Fruit fly (Drosophila melanogaster) whole organism, embryonic: ENCODE data around the gene mag.

ENCODE experiments used
- CG12071 ChIP-seq: fragments of 200-800 bp; sonication (Bioruptor generic); optimal IDR thresholded peaks from 3 replicates; lab custom pipeline; 2018; ENCODE audit warnings: missing biosample characterization, mild to moderate bottlenecking, missing genetic modification characterization
- CG12299 ChIP-seq: fragments of 200-800 bp; sonication (Bioruptor generic); optimal IDR thresholded peaks from 2 replicates; lab custom pipeline; 2018; ENCODE audit warnings: missing biosample characterization, mild to moderate bottlenecking, missing genetic modification characterization
- CG12391 ChIP-seq: fragments of 200-800 bp; sonication (Bioruptor generic); optimal IDR thresholded peaks from 3 replicates; lab custom pipeline; 2018; ENCODE audit warnings: missing biosample characterization, mild to moderate bottlenecking, missing genetic modification characterization, moderate library complexity
- CG12744 ChIP-seq: fragments of 200-800 bp; sonication (Bioruptor generic); optimal IDR thresholded peaks from 2 replicates; lab custom pipeline; 2016; ENCODE audit warnings: missing biosample characterization, missing genetic modification characterization
- CG1602 ChIP-seq: fragments of 200-800 bp; sonication (Bioruptor generic); optimal IDR thresholded peaks from 3 replicates; lab custom pipeline; 2016; ENCODE audit warnings: missing biosample characterization, missing genetic modification characterization
- CG16863 ChIP-seq: fragments of 200-800 bp; sonication (Bioruptor generic); optimal IDR thresholded peaks from 3 replicates; lab custom pipeline; 2016; ENCODE audit warnings: missing biosample characterization, missing genetic modification characterization
- CG17328 ChIP-seq: fragments of 200-800 bp; sonication (Bioruptor generic); IDR thresholded peaks from 2 replicates; pipeline ENCODE4 v1.3.6; 2022; ENCODE audit warnings: missing biosample characterization, missing genetic modification characterization
- CG17385 ChIP-seq: fragments of 200-800 bp; sonication (Bioruptor generic); optimal IDR thresholded peaks from 3 replicates; lab custom pipeline; 2018; ENCODE audit warnings: missing biosample characterization, mild to moderate bottlenecking, missing genetic modification characterization
- CG18599 ChIP-seq: fragments of 200-800 bp; sonication (Bioruptor generic); optimal IDR thresholded peaks from 3 replicates; lab custom pipeline; 2017; ENCODE audit warnings: missing biosample characterization, missing genetic modification characterization, mild to moderate bottlenecking, moderate library complexity, missing genetic modification reagents
- CG33213 ChIP-seq: fragments of 200-800 bp; sonication (Bioruptor generic); optimal IDR thresholded peaks from 3 replicates; lab custom pipeline; 2016; ENCODE audit warnings: missing biosample characterization, missing genetic modification characterization
- CG6765 ChIP-seq: fragments of 200-800 bp; sonication (Bioruptor generic); optimal IDR thresholded peaks from 3 replicates; lab custom pipeline; 2017; ENCODE audit warnings: missing biosample characterization, mild to moderate bottlenecking, missing genetic modification characterization
- CG6813 ChIP-seq: fragments of 200-800 bp; sonication (Bioruptor generic); optimal IDR thresholded peaks from 2 replicates; lab custom pipeline; 2017; ENCODE audit warnings: missing biosample characterization, missing genetic modification characterization, mild to moderate bottlenecking, moderate library complexity, missing genetic modification reagents
- CG7271 ChIP-seq: fragments of 200-800 bp; sonication (Bioruptor generic); optimal IDR thresholded peaks from 2 replicates; lab custom pipeline; 2018; ENCODE audit warnings: missing biosample characterization, mild to moderate bottlenecking, missing genetic modification characterization, moderate library complexity
- CG8388 ChIP-seq: fragments of 200-800 bp; sonication (Bioruptor generic); optimal IDR thresholded peaks from 2 replicates; lab custom pipeline; 2019; ENCODE audit warnings: missing biosample characterization, mild to moderate bottlenecking, missing genetic modification characterization, moderate library complexity
- CG9437 ChIP-seq: fragments of 200-800 bp; sonication (Bioruptor generic); optimal IDR thresholded peaks from 2 replicates; lab custom pipeline; 2018; ENCODE audit warnings: missing biosample characterization, mild to moderate bottlenecking, missing genetic modification characterization
- D19A ChIP-seq: fragments of 200-800 bp; optimal IDR thresholded peaks from 3 replicates; lab custom pipeline; 2019; ENCODE audit warnings: missing biosample characterization, mild to moderate bottlenecking, missing genetic modification characterization, moderate library complexity
- Dip3 ChIP-seq: fragments of 200-800 bp; sonication (Bioruptor generic); optimal IDR thresholded peaks from 3 replicates; lab custom pipeline; 2016; ENCODE audit warnings: missing biosample characterization, missing genetic modification characterization
- Doc2 ChIP-seq: fragments of 200-800 bp; sonication (Bioruptor generic); IDR thresholded peaks from 2 replicates; pipeline ENCODE4 v1.3.6; 2022; ENCODE audit warnings: missing biosample characterization, missing genetic modification characterization
- Eip74EF ChIP-seq, 2 experiments: fragments of 200-800 bp in 1 of 2; fragments of >200 bp in 1 of 2; sonication (Bioruptor generic) in 1 of 2; optimal IDR thresholded peaks; 2 replicates each; lab custom pipeline; 2017 to 2019; ENCODE audit warnings: missing biosample characterization in 2 of 2, missing genetic modification characterization in 2 of 2, mild to moderate bottlenecking in 1 of 2, moderate library complexity in 1 of 2
- Kr ChIP-seq: fragments of 200-800 bp; sonication (Bioruptor generic); optimal IDR thresholded peaks from 2 replicates; lab custom pipeline; 2017; ENCODE audit warnings: missing biosample characterization, mild to moderate bottlenecking, missing genetic modification characterization
- Mrtf ChIP-seq: fragments of 200-800 bp; sonication (Bioruptor generic); IDR thresholded peaks from 3 replicates; pipeline ENCODE4 v1.3.6; 2022; ENCODE audit warnings: missing biosample characterization, missing genetic modification characterization
- Nf-YB ChIP-seq: fragments of 200-800 bp; sonication (Bioruptor generic); optimal IDR thresholded peaks from 3 replicates; lab custom pipeline; 2019; ENCODE audit warnings: missing biosample characterization, mild to moderate bottlenecking, missing genetic modification characterization, moderate library complexity
- Oli ChIP-seq: fragments of 200-800 bp; sonication (Bioruptor generic); optimal IDR thresholded peaks from 2 replicates; lab custom pipeline; 2018; ENCODE audit warnings: missing biosample characterization, mild to moderate bottlenecking, missing genetic modification characterization, moderate library complexity
- Ptx1 ChIP-seq: fragments of 200-800 bp; sonication (Bioruptor generic); IDR thresholded peaks from 2 replicates; pipeline ENCODE4 v1.3.6; 2022; ENCODE audit warnings: missing biosample characterization, missing genetic modification characterization
- Sin3A ChIP-seq: fragments of >200 bp; optimal IDR thresholded peaks from 2 replicates; lab custom pipeline; 2018
- Sox100B ChIP-seq: fragments of 200-800 bp; sonication (Bioruptor generic); optimal IDR thresholded peaks from 3 replicates; lab custom pipeline; 2018; ENCODE audit warnings: missing biosample characterization, mild to moderate bottlenecking, missing genetic modification characterization
- Taf1 ChIP-seq: fragments of 200-800 bp; sonication (Bioruptor generic); IDR thresholded peaks from 2 replicates; pipeline ENCODE4 v1.3.6; 2022; ENCODE audit warnings: missing biosample characterization, missing genetic modification characterization
- Xbp1 ChIP-seq: fragments of 200-800 bp; sonication (Bioruptor generic); optimal IDR thresholded peaks from 3 replicates; lab custom pipeline; 2016; ENCODE audit warnings: missing biosample characterization, mild to moderate bottlenecking, missing genetic modification characterization
- Xrp1 ChIP-seq: fragments of 200-800 bp; sonication (Bioruptor generic); IDR thresholded peaks from 2 replicates; pipeline ENCODE4 v1.3.6; 2022; ENCODE audit warnings: missing biosample characterization, missing genetic modification characterization
- al ChIP-seq: fragments of 200-800 bp; sonication (Bioruptor generic); IDR thresholded peaks from 2 replicates; pipeline ENCODE4 v1.3.6; 2022; ENCODE audit warnings: missing biosample characterization, missing genetic modification characterization
- bcd ChIP-seq: fragments of 200-800 bp; sonication (Bioruptor generic); optimal IDR thresholded peaks from 2 replicates; lab custom pipeline; 2017; ENCODE audit warnings: missing biosample characterization, mild to moderate bottlenecking, missing genetic modification characterization
- cad ChIP-seq: fragments of >200 bp; optimal IDR thresholded peaks from 2 replicates; lab custom pipeline; 2017; ENCODE audit warnings: missing biosample characterization, missing genetic modification characterization
- corto ChIP-seq: fragments of 200-800 bp; sonication (Bioruptor generic); optimal IDR thresholded peaks from 2 replicates; lab custom pipeline; 2016; ENCODE audit warnings: missing biosample characterization, mild to moderate bottlenecking, missing genetic modification characterization, moderate library complexity
- crol ChIP-seq: fragments of 200-800 bp; sonication (Bioruptor generic); IDR thresholded peaks from 2 replicates; pipeline ENCODE4 v1.3.6; 2022; ENCODE audit warnings: missing biosample characterization, missing genetic modification characterization
- dati ChIP-seq: fragments of 200-800 bp; sonication (Bioruptor generic); IDR thresholded peaks from 2 replicates; pipeline ENCODE4 v1.3.6; 2022; ENCODE audit warnings: missing biosample characterization, missing genetic modification characterization
- emc ChIP-seq: fragments of 200-800 bp; sonication (Bioruptor generic); optimal IDR thresholded peaks from 2 replicates; lab custom pipeline; 2016; ENCODE audit warnings: missing biosample characterization, missing genetic modification characterization
- fd102C ChIP-seq: fragments of 200-800 bp; sonication (Bioruptor generic); optimal IDR thresholded peaks from 2 replicates; lab custom pipeline; 2018; ENCODE audit warnings: missing biosample characterization, mild to moderate bottlenecking, missing genetic modification characterization, moderate library complexity
- hkb ChIP-seq, 2 experiments: fragments of 200-800 bp in 1 of 2; fragments of >200 bp in 1 of 2; sonication (Bioruptor generic) in 1 of 2; IDR thresholded peaks in 1 of 2; optimal IDR thresholded peaks in 1 of 2; 2 replicates each; pipeline versions ENCODE4 v1.3.6 to Lab custom; 2017 to 2022; ENCODE audit warnings: missing biosample characterization in 1 of 2, missing genetic modification characterization in 1 of 2
- ken ChIP-seq: fragments of 200-800 bp; sonication (Bioruptor generic); IDR thresholded peaks from 3 replicates; pipeline ENCODE4 v1.3.6; 2022; ENCODE audit warnings: missing biosample characterization, missing genetic modification characterization
- nerfin-1 ChIP-seq: fragments of 200-800 bp; sonication (Bioruptor generic); optimal IDR thresholded peaks from 3 replicates; lab custom pipeline; 2019; ENCODE audit warnings: missing biosample characterization, mild to moderate bottlenecking, missing genetic modification characterization, moderate library complexity
- onecut ChIP-seq: fragments of 200-800 bp; sonication (Bioruptor generic); IDR thresholded peaks from 2 replicates; pipeline ENCODE4 v1.3.6; 2022; ENCODE audit warnings: missing biosample characterization, missing genetic modification characterization
- phol ChIP-seq: fragments of 200-800 bp; sonication (Bioruptor generic); optimal IDR thresholded peaks from 3 replicates; lab custom pipeline; 2018; ENCODE audit warnings: missing biosample characterization, mild to moderate bottlenecking, missing genetic modification characterization, moderate library complexity
- psq ChIP-seq: fragments of 200-800 bp; sonication (Bioruptor generic); optimal IDR thresholded peaks from 2 replicates; lab custom pipeline; 2017; ENCODE audit warnings: missing biosample characterization, missing genetic modification characterization
- pum ChIP-seq: fragments of 200-800 bp; sonication (Bioruptor generic); optimal IDR thresholded peaks from 2 replicates; lab custom pipeline; 2016; ENCODE audit warnings: missing biosample characterization, missing genetic modification characterization
- rib ChIP-seq: fragments of 200-800 bp; sonication (Bioruptor generic); IDR thresholded peaks from 2 replicates; pipeline ENCODE4 v1.3.6; 2022; ENCODE audit warnings: missing biosample characterization, missing genetic modification characterization
- salm ChIP-seq: fragments of 200-800 bp; sonication (Bioruptor generic); optimal IDR thresholded peaks from 2 replicates; lab custom pipeline; 2018; ENCODE audit warnings: missing biosample characterization, mild to moderate bottlenecking, missing genetic modification characterization
- sd ChIP-seq: fragments of 200-800 bp; sonication (Bioruptor generic); optimal IDR thresholded peaks from 3 replicates; lab custom pipeline; 2018; ENCODE audit warnings: missing biosample characterization, mild to moderate bottlenecking, missing genetic modification characterization, moderate library complexity
- tx ChIP-seq: fragments of 200-800 bp; sonication (Bioruptor generic); optimal IDR thresholded peaks from 2 replicates; lab custom pipeline; 2016; ENCODE audit warnings: missing biosample characterization, missing genetic modification characterization
- zen2 ChIP-seq: fragments of 200-800 bp; sonication (Bioruptor generic); IDR thresholded peaks from 3 replicates; pipeline ENCODE4 v1.3.6; 2022; ENCODE audit warnings: missing biosample characterization, missing genetic modification characterization; ENCODE audit not compliant: partially characterized antibody

The mag gene

dm6 chr3L:20473021-20473799 is 12.7 kb downstream of the mag start, which contains the start of the genes CG32428 and CG5969 (continued):
- peak; percentile 59 for TF ChIP-seq D19A (tag; lab: Kevin White, UChicago)
- peak; percentile 48 for TF ChIP-seq Oli
- peak; percentile 12 for TF ChIP-seq CG7271 (tag; lab: Kevin White, UChicago)
- TF ChIP-seq CG12299 (tag; lab: Kevin White, UChicago) = peak; percentile 19
- TF ChIP-seq Xbp1 (GFP tag; lab: Kevin White, UChicago) = peak; percentile 59
- no peak for TF ChIP-seq dati
- peak; percentile 20 for TF ChIP-seq CG6813
- peak; percentile 22; the same call in 1 of the 2 replicates for TF ChIP-seq onecut (GFP tag; lab: Robert Waterston, UW)
- no peak for TF ChIP-seq CG12744 (GFP tag; lab: Kevin White, UChicago)
- TF ChIP-seq CG8388 (GFP tag; lab: Kevin White, UChicago) = peak; percentile 21
- peak; percentile 28 for TF ChIP-seq CG1602
- TF ChIP-seq Sin3A (lab: Kevin White, UChicago) = peak; percentile 59
- TF ChIP-seq crol (GFP tag; lab: Robert Waterston, UW) = no peak
- no peak for TF ChIP-seq cad (GFP tag; lab: Kevin White, UChicago)
- TF ChIP-seq CG33213 = no peak
- no peak for TF ChIP-seq tx (GFP tag; lab: Kevin White, UChicago)
- no peak for TF ChIP-seq Doc2
- TF ChIP-seq CG17385 (GFP tag; lab: Kevin White, UChicago) = peak; percentile 49
- TF ChIP-seq Sox100B (GFP tag; lab: Kevin White, UChicago) = peak; percentile 52
- TF ChIP-seq CG12071 (GFP tag; lab: Kevin White, UChicago) = no peak
- TF ChIP-seq hkb (optimal IDR thresholded peaks at IDR 0.05; lab: Kevin White, UChicago) = no peak
- peak; percentile 71 for TF ChIP-seq hkb (GFP tag; IDR thresholded peaks at IDR 0.05; lab: Robert Waterston, UW)
- no peak for TF ChIP-seq salm (tag; lab: Kevin White, UChicago)
- TF ChIP-seq phol (tag; lab: Kevin White, UChicago) = peak; percentile 69
- peak; percentile 79 for TF ChIP-seq CG12391 (tag; lab: Kevin White, UChicago)
- TF ChIP-seq Xrp1 = peak; percentile 44; the same call in 1 of the 2 replicates
- TF ChIP-seq CG9437 (GFP tag; lab: Kevin White, UChicago) = peak; percentile 11
- TF ChIP-seq zen2 (GFP tag; lab: Robert Waterston, UW) = no peak
- TF ChIP-seq pum (GFP tag; lab: Kevin White, UChicago) = peak; percentile 12
- TF ChIP-seq sd (tag; lab: Kevin White, UChicago) = peak; percentile 69
- peak in 1 of 2 experiments; percentile 11 for TF ChIP-seq Eip74EF (GFP tag; optimal IDR thresholded peaks at IDR 0.05; lab: Kevin White, UChicago)
- peak; percentile 20 for TF ChIP-seq nerfin-1 (tag; lab: Kevin White, UChicago)
- no peak for TF ChIP-seq CG16863 (GFP tag; lab: Kevin White, UChicago)
- no peak for TF ChIP-seq emc (GFP tag; lab: Kevin White, UChicago)
- TF ChIP-seq psq (GFP tag; lab: Kevin White, UChicago) = peak; percentile 69
- TF ChIP-seq Nf-YB = peak; percentile 58
- TF ChIP-seq ken (GFP tag; lab: Robert Waterston, UW) = no peak
- TF ChIP-seq Dip3 (GFP tag; lab: Kevin White, UChicago) = peak; percentile 9
- peak; percentile 77 for TF ChIP-seq rib (GFP tag; lab: Robert Waterston, UW)
- no peak for TF ChIP-seq Kr
- peak; percentile 77 for TF ChIP-seq CG18599 (GFP tag; lab: Kevin White, UChicago)
- peak; percentile 12 for TF ChIP-seq CG6765
- no peak for TF ChIP-seq fd102C (GFP tag; lab: Kevin White, UChicago)
- no peak; the same call in 2 of the 3 replicates for TF ChIP-seq Mrtf (GFP tag; lab: Robert Waterston, UW)
- TF ChIP-seq Ptx1 (GFP tag; lab: Robert Waterston, UW) = peak; percentile 70
- no peak for TF ChIP-seq corto (GFP tag; lab: Kevin White, UChicago)
- TF ChIP-seq bcd (GFP tag; lab: Kevin White, UChicago) = peak; percentile 56
- peak; percentile 49 for TF ChIP-seq Taf1
- peak; percentile 69 for TF ChIP-seq al (GFP tag; lab: Robert Waterston, UW)
- TF ChIP-seq CG17328 = peak; percentile 54
